Fruit fly (Drosophila melanogaster) whole organism, embryonic: ENCODE results near the gene Hgsnat.

Source experiments
- Antp ChIP-seq: fragments of 200-800 bp; sonication (Bioruptor generic); optimal IDR thresholded peaks from 3 replicates; lab custom pipeline; 2016; ENCODE audit warnings: missing biosample characterization, missing genetic modification characterization
- BEAF-32 ChIP-seq: fragments of 200-800 bp; sonication (Bioruptor generic); optimal IDR thresholded peaks from 3 replicates; lab custom pipeline; 2017; ENCODE audit warnings: missing biosample characterization, missing genetic modification characterization, mild to moderate bottlenecking, moderate library complexity, missing genetic modification reagents
- Bdp1 ChIP-seq: fragments of 200-800 bp; sonication (Bioruptor generic); optimal IDR thresholded peaks from 3 replicates; lab custom pipeline; 2016; ENCODE audit warnings: missing biosample characterization, missing genetic modification characterization
- CG11504 ChIP-seq: fragments of 200-800 bp; sonication (Bioruptor generic); optimal IDR thresholded peaks from 3 replicates; lab custom pipeline; 2019; ENCODE audit warnings: missing biosample characterization, mild to moderate bottlenecking, missing genetic modification characterization, moderate library complexity
- CG11723 ChIP-seq: fragments of 200-800 bp; sonication (Bioruptor generic); optimal IDR thresholded peaks from 2 replicates; lab custom pipeline; 2017; ENCODE audit warnings: missing biosample characterization, mild to moderate bottlenecking, missing genetic modification characterization
- CG12155 ChIP-seq: fragments of 200-800 bp; sonication (Bioruptor generic); optimal IDR thresholded peaks from 3 replicates; lab custom pipeline; 2016; ENCODE audit warnings: missing biosample characterization, missing genetic modification characterization
- CG13287 ChIP-seq: fragments of 200-800 bp; sonication (Bioruptor generic); IDR thresholded peaks from 2 replicates; pipeline ENCODE4 v1.3.6; 2022; ENCODE audit warnings: missing biosample characterization, missing genetic modification characterization; ENCODE audit not compliant: partially characterized antibody
- CG13775 ChIP-seq: fragments of 200-800 bp; sonication (Bioruptor generic); optimal IDR thresholded peaks from 3 replicates; lab custom pipeline; 2017; ENCODE audit warnings: missing biosample characterization, mild to moderate bottlenecking, missing genetic modification characterization
- CG15479 ChIP-seq: fragments of 200-800 bp; sonication (Bioruptor generic); optimal IDR thresholded peaks from 3 replicates; lab custom pipeline; 2019; ENCODE audit warnings: missing biosample characterization, mild to moderate bottlenecking, missing genetic modification characterization, moderate library complexity
- CG17186 ChIP-seq: fragments of 200-800 bp; sonication (Bioruptor generic); optimal IDR thresholded peaks from 3 replicates; lab custom pipeline; 2017; ENCODE audit warnings: missing biosample characterization, missing genetic modification reagents, missing genetic modification characterization
- CG17912 ChIP-seq: fragments of 200-800 bp; sonication (Bioruptor generic); optimal IDR thresholded peaks from 2 replicates; lab custom pipeline; 2018; ENCODE audit warnings: missing biosample characterization, mild to moderate bottlenecking, missing genetic modification characterization
- CG18599 ChIP-seq: fragments of 200-800 bp; sonication (Bioruptor generic); optimal IDR thresholded peaks from 3 replicates; lab custom pipeline; 2017; ENCODE audit warnings: missing biosample characterization, missing genetic modification characterization, mild to moderate bottlenecking, moderate library complexity, missing genetic modification reagents
- CG18764 ChIP-seq: fragments of 200-800 bp; sonication (Bioruptor generic); optimal IDR thresholded peaks from 3 replicates; lab custom pipeline; 2016; ENCODE audit warnings: missing biosample characterization, missing genetic modification characterization
- CG2120 ChIP-seq: fragments of 200-800 bp; sonication (Bioruptor generic); optimal IDR thresholded peaks from 3 replicates; lab custom pipeline; 2016; ENCODE audit warnings: missing biosample characterization, missing genetic modification characterization
- CG30020 ChIP-seq: fragments of 200-800 bp; optimal IDR thresholded peaks from 2 replicates; lab custom pipeline; 2019; ENCODE audit warnings: missing biosample characterization, mild to moderate bottlenecking, missing genetic modification characterization, moderate library complexity
- CG30431 ChIP-seq: fragments of 200-800 bp; sonication (Bioruptor generic); optimal IDR thresholded peaks from 2 replicates; lab custom pipeline; 2017; ENCODE audit warnings: missing biosample characterization, missing genetic modification characterization
- CG32772 ChIP-seq: fragments of 200-800 bp; sonication (Bioruptor generic); IDR thresholded peaks from 2 replicates; pipeline ENCODE4 v1.3.6; 2022; ENCODE audit warnings: missing biosample characterization, missing genetic modification characterization
- CG33557 ChIP-seq: fragments of 200-800 bp; sonication (Bioruptor generic); optimal IDR thresholded peaks from 2 replicates; lab custom pipeline; 2019; ENCODE audit warnings: missing biosample characterization, mild to moderate bottlenecking, missing genetic modification characterization, moderate library complexity
- CG3838 ChIP-seq: fragments of 200-800 bp; sonication (Bioruptor generic); optimal IDR thresholded peaks from 3 replicates; lab custom pipeline; 2016; ENCODE audit warnings: missing biosample characterization, missing genetic modification characterization
- CG4360 ChIP-seq: fragments of 200-800 bp; sonication (Bioruptor generic); IDR thresholded peaks from 2 replicates; pipeline ENCODE4 v1.3.6; 2022; ENCODE audit warnings: missing biosample characterization, missing genetic modification characterization
- CG4617 ChIP-seq: fragments of 200-800 bp; sonication (Bioruptor generic); optimal IDR thresholded peaks from 3 replicates; lab custom pipeline; 2016; ENCODE audit warnings: missing biosample characterization, missing genetic modification characterization, borderline replicate concordance
- CG4730 ChIP-seq: fragments of 200-800 bp; sonication (Bioruptor generic); IDR thresholded peaks from 2 replicates; pipeline ENCODE4 v1.3.6; 2022; ENCODE audit warnings: missing biosample characterization, missing genetic modification characterization
- CG4820 ChIP-seq: fragments of 200-800 bp; sonication (Bioruptor generic); optimal IDR thresholded peaks from 3 replicates; lab custom pipeline; 2016; ENCODE audit warnings: missing biosample characterization, missing genetic modification characterization
- CG8924 ChIP-seq: fragments of 200-800 bp; optimal IDR thresholded peaks from 3 replicates; lab custom pipeline; 2019; ENCODE audit warnings: missing biosample characterization, mild to moderate bottlenecking, missing genetic modification characterization, moderate library complexity
- CG8944 ChIP-seq: fragments of 200-800 bp; sonication (Bioruptor generic); optimal IDR thresholded peaks from 3 replicates; lab custom pipeline; 2016; ENCODE audit warnings: missing biosample characterization, missing genetic modification characterization
- CG9215 ChIP-seq: fragments of 200-800 bp; sonication (Bioruptor generic); IDR thresholded peaks from 2 replicates; pipeline ENCODE4 v1.3.6; 2022; ENCODE audit warnings: missing biosample characterization, missing genetic modification characterization
- D19B ChIP-seq: fragments of 200-800 bp; sonication (Bioruptor generic); optimal IDR thresholded peaks from 2 replicates; lab custom pipeline; 2017; ENCODE audit warnings: missing biosample characterization, mild to moderate bottlenecking, missing genetic modification characterization
- Dek ChIP-seq: fragments of 200-800 bp; sonication (Bioruptor generic); optimal IDR thresholded peaks from 3 replicates; lab custom pipeline; 2019; ENCODE audit warnings: missing biosample characterization, mild to moderate bottlenecking, missing genetic modification characterization, moderate library complexity
- Drgx ChIP-seq: fragments of 200-800 bp; sonication (Bioruptor generic); IDR thresholded peaks from 2 replicates; pipeline ENCODE4 v1.3.6; 2022; ENCODE audit warnings: missing biosample characterization, missing genetic modification characterization
- Med ChIP-seq: fragments of 200-800 bp; sonication (Bioruptor generic); peaks from one replicate; lab custom pipeline; 2016; ENCODE audit warnings: missing biosample characterization, missing genetic modification characterization, mild to moderate bottlenecking, inconsistent platforms, moderate library complexity
- Ravus ChIP-seq: fragments of 200-800 bp; sonication (Bioruptor generic); IDR thresholded peaks from 2 replicates; pipeline ENCODE4 v1.3.6; 2022; ENCODE audit warnings: missing biosample characterization, missing genetic modification characterization
- Sox100B ChIP-seq: fragments of 200-800 bp; sonication (Bioruptor generic); optimal IDR thresholded peaks from 3 replicates; lab custom pipeline; 2018; ENCODE audit warnings: missing biosample characterization, mild to moderate bottlenecking, missing genetic modification characterization
- Taf1 ChIP-seq: fragments of 200-800 bp; sonication (Bioruptor generic); IDR thresholded peaks from 2 replicates; pipeline ENCODE4 v1.3.6; 2022; ENCODE audit warnings: missing biosample characterization, missing genetic modification characterization
- Vsx1 ChIP-seq: fragments of 200-800 bp; sonication (Bioruptor generic); optimal IDR thresholded peaks from 2 replicates; lab custom pipeline; 2017; ENCODE audit warnings: missing biosample characterization, mild to moderate bottlenecking, missing genetic modification characterization, missing genetic modification reagents
- bab2 ChIP-seq: fragments of 200-800 bp; sonication (Bioruptor generic); optimal IDR thresholded peaks from 2 replicates; lab custom pipeline; 2016; ENCODE audit warnings: missing biosample characterization, missing genetic modification characterization
- cad ChIP-seq: fragments of >200 bp; optimal IDR thresholded peaks from 2 replicates; lab custom pipeline; 2017; ENCODE audit warnings: missing biosample characterization, missing genetic modification characterization
- cg ChIP-seq: fragments of 200-800 bp; sonication (Bioruptor generic); optimal IDR thresholded peaks from 3 replicates; lab custom pipeline; 2019; ENCODE audit warnings: missing biosample characterization, mild to moderate bottlenecking, missing genetic modification characterization, moderate library complexity
- chif ChIP-seq, 2 experiments: fragments of 200-800 bp; sonication (Bioruptor generic); optimal IDR thresholded peaks; 3 replicates each; lab custom pipeline; 2016; ENCODE audit warnings: missing biosample characterization in 2 of 2, missing genetic modification characterization in 2 of 2
- emc ChIP-seq: fragments of 200-800 bp; sonication (Bioruptor generic); optimal IDR thresholded peaks from 2 replicates; lab custom pipeline; 2016; ENCODE audit warnings: missing biosample characterization, missing genetic modification characterization
- ems ChIP-seq: fragments of 200-800 bp; sonication (Bioruptor generic); optimal IDR thresholded peaks from 3 replicates; lab custom pipeline; 2016; ENCODE audit warnings: missing biosample characterization, missing genetic modification characterization
- gcm2 ChIP-seq: fragments of 200-800 bp; sonication (Bioruptor generic); optimal IDR thresholded peaks from 2 replicates; lab custom pipeline; 2016; ENCODE audit warnings: missing biosample characterization, missing genetic modification characterization
- mam ChIP-seq: fragments of 200-800 bp; sonication (Bioruptor generic); optimal IDR thresholded peaks from 3 replicates; lab custom pipeline; 2016; ENCODE audit warnings: missing biosample characterization, missing genetic modification characterization
- odd ChIP-seq: fragments of 200-800 bp; sonication (Bioruptor generic); optimal IDR thresholded peaks from 2 replicates; lab custom pipeline; 2017; ENCODE audit warnings: missing biosample characterization, mild to moderate bottlenecking, missing genetic modification characterization
- org-1 ChIP-seq: fragments of 200-800 bp; sonication (Bioruptor generic); optimal IDR thresholded peaks from 2 replicates; lab custom pipeline; 2017; ENCODE audit warnings: missing biosample characterization, missing genetic modification characterization
- pb ChIP-seq: fragments of 200-800 bp; sonication (Bioruptor generic); optimal IDR thresholded peaks from 3 replicates; lab custom pipeline; 2016; ENCODE audit warnings: missing biosample characterization, missing genetic modification characterization
- sd ChIP-seq: fragments of 200-800 bp; sonication (Bioruptor generic); optimal IDR thresholded peaks from 3 replicates; lab custom pipeline; 2018; ENCODE audit warnings: missing biosample characterization, mild to moderate bottlenecking, missing genetic modification characterization, moderate library complexity
- sens ChIP-seq: fragments of 200-800 bp; sonication (Bioruptor generic); peaks from one replicate; lab custom pipeline; 2016; ENCODE audit warnings: missing biosample characterization, missing genetic modification characterization
- tap ChIP-seq: fragments of 200-800 bp; optimal IDR thresholded peaks from 3 replicates; lab custom pipeline; 2019; ENCODE audit warnings: missing biosample characterization, mild to moderate bottlenecking, missing genetic modification characterization, moderate library complexity
- unc-4 ChIP-seq: fragments of 200-800 bp; sonication (Bioruptor generic); IDR thresholded peaks from 2 replicates; pipeline ENCODE4 v1.3.6; 2022; ENCODE audit warnings: missing biosample characterization, missing genetic modification characterization; ENCODE audit not compliant: partially characterized antibody
- zen ChIP-seq: fragments of 200-800 bp; sonication (Bioruptor generic); optimal IDR thresholded peaks from 3 replicates; lab custom pipeline; 2018; ENCODE audit warnings: missing biosample characterization, mild to moderate bottlenecking, missing genetic modification characterization, moderate library complexity
- zf30C ChIP-seq: fragments of 200-800 bp; sonication (Bioruptor generic); optimal IDR thresholded peaks from 3 replicates; lab custom pipeline; 2018; ENCODE audit warnings: missing biosample characterization, mild to moderate bottlenecking, missing genetic modification characterization
- zfh2 ChIP-seq: fragments of 200-800 bp; sonication (Bioruptor generic); optimal IDR thresholded peaks from 2 replicates; lab custom pipeline; 2016; ENCODE audit warnings: missing biosample characterization, missing genetic modification characterization

Gene Hgsnat

dm6 chrX:4940527-4940926 is 22.0 kb downstream of the Hgsnat start (continued):
- no peak for TF ChIP-seq CG30431
- no peak for TF ChIP-seq Vsx1 (GFP tag; lab: Kevin White, UChicago)
- no peak for TF ChIP-seq D19B (GFP tag; lab: Kevin White, UChicago)
- peak; percentile 24 for TF ChIP-seq CG8924 (tag; lab: Kevin White, UChicago)
- no peak for TF ChIP-seq emc (GFP tag; lab: Kevin White, UChicago)
- no peak for TF ChIP-seq CG3838 (GFP tag; lab: Kevin White, UChicago)
- no peak for TF ChIP-seq BEAF-32 (GFP tag; lab: Kevin White, UChicago)
- TF ChIP-seq Taf1 (GFP tag; lab: Robert Waterston, UW): no peak
- peak; percentile 98 for TF ChIP-seq CG4360 (GFP tag; lab: Robert Waterston, UW)
- no peak for TF ChIP-seq ems (GFP tag; lab: Kevin White, UChicago)
- TF ChIP-seq mam (GFP tag; lab: Kevin White, UChicago): no peak
- peak; percentile 20 for TF ChIP-seq zen (tag; lab: Kevin White, UChicago)
- peak; percentile 55; the same call in 1 of the 2 replicates for TF ChIP-seq CG32772 (GFP tag; lab: Robert Waterston, UW)
- no peak for TF ChIP-seq Antp (GFP tag; lab: Kevin White, UChicago)
- TF ChIP-seq CG17186 (GFP tag; lab: Kevin White, UChicago): no peak
- TF ChIP-seq sens (GFP tag; lab: Kevin White, UChicago): no peak
- no peak for TF ChIP-seq CG18599
- TF ChIP-seq zfh2 (GFP tag; lab: Kevin White, UChicago): no peak
- TF ChIP-seq CG2120 (GFP tag; lab: Kevin White, UChicago): no peak
- TF ChIP-seq CG13287: no peak
- no peak for TF ChIP-seq cad (GFP tag; lab: Kevin White, UChicago)
- TF ChIP-seq CG15479 (GFP tag; lab: Kevin White, UChicago): peak; percentile 45
- TF ChIP-seq cg (GFP tag; lab: Kevin White, UChicago): peak; percentile 52
- TF ChIP-seq tap (tag; lab: Kevin White, UChicago): no peak
- no peak for TF ChIP-seq pb (GFP tag; lab: Kevin White, UChicago)
- TF ChIP-seq CG18764 (GFP tag; lab: Kevin White, UChicago): no peak
- no peak for TF ChIP-seq CG9215 (GFP tag; lab: Robert Waterston, UW)
- no peak for TF ChIP-seq Sox100B (GFP tag; lab: Kevin White, UChicago)
- TF ChIP-seq Med: peak; percentile 53
- no peak for TF ChIP-seq gcm2 (GFP tag; lab: Kevin White, UChicago)
- no peak for TF ChIP-seq sd (tag; lab: Kevin White, UChicago)
- TF ChIP-seq odd (GFP tag; lab: Kevin White, UChicago): no peak
- TF ChIP-seq CG13775 (GFP tag; lab: Kevin White, UChicago): no peak
- no peak for TF ChIP-seq org-1 (GFP tag; lab: Kevin White, UChicago)
- no peak for TF ChIP-seq zf30C (GFP tag; lab: Kevin White, UChicago)
- no peak for TF ChIP-seq CG11504 (tag; lab: Kevin White, UChicago)
- no peak for TF ChIP-seq CG12155 (GFP tag; lab: Kevin White, UChicago)
- no peak for TF ChIP-seq CG4730 (GFP tag; lab: Robert Waterston, UW)
- no peak for TF ChIP-seq Dek
- TF ChIP-seq unc-4 (GFP tag; lab: Robert Waterston, UW): no peak
- no peak for TF ChIP-seq chif (GFP tag; optimal IDR thresholded peaks at IDR 0.05; lab: Kevin White, UChicago)
- no peak for TF ChIP-seq CG33557 (GFP tag; lab: Kevin White, UChicago)
- no peak for TF ChIP-seq CG8944 (GFP tag; lab: Kevin White, UChicago)
- TF ChIP-seq CG17912: no peak
- no peak for TF ChIP-seq Ravus (GFP tag; lab: Robert Waterston, UW)
- TF ChIP-seq CG11723 (GFP tag; lab: Kevin White, UChicago): no peak
- TF ChIP-seq Drgx (GFP tag; lab: Robert Waterston, UW): 0 out of 2 replicates have a peak, but pooled peaks have one; percentile 10
- TF ChIP-seq Bdp1: no peak
- TF ChIP-seq CG4617 (GFP tag; lab: Kevin White, UChicago): no peak
- TF ChIP-seq CG4820: no peak
- TF ChIP-seq bab2: no peak
- no peak for TF ChIP-seq CG30020 (tag; lab: Kevin White, UChicago)
